Fruit fly (Drosophila melanogaster): ENCODE data around the gene pst.

DNA sequence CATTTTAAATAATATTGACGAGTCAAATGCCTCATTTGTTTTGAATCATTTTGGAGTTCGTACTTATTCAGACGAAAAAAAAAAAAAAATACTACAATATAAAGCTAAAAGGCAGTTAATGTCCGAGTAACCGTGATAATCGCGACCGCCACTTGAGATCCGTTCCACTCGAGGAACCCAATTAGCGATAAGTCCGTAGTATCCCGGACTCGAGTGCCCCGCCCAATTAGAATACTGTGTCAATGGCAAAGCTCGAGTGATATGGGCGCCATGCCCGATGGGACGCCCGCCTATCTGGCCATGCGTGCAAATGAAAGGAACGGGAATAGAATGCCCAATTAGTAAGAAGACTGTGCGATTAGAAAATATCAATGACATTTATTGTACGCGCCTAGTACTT is 41.9 kb upstream of the pst start:
- TF ChIP-seq fd96Ca (GFP tag; IDR thresholded peaks at IDR 0.05) (no peak), Pif1B (GFP tag; optimal IDR thresholded peaks at IDR 0.05) (no peak), gl (tag; optimal IDR thresholded peaks at IDR 0.05) (no peak), EcR (GFP tag; optimal IDR thresholded peaks at IDR 0.05) (no peak), CG9948 (tag; optimal IDR thresholded peaks at IDR 0.05) (no peak), CG34367 (tag; optimal IDR thresholded peaks at IDR 0.05) (no peak), CG32121 (GFP tag; IDR thresholded peaks at IDR 0.05) (no peak), Snoo (tag; optimal IDR thresholded peaks at IDR 0.05) (no peak), CG12605 (GFP tag; IDR thresholded peaks at IDR 0.05) (no peak), Ets98B (GFP tag; IDR thresholded peaks at IDR 0.05) (no peak)

All from whole organism, pupa.